Worm (Caenorhabditis elegans): ENCODE data around the gene sup-12.

DNA sequence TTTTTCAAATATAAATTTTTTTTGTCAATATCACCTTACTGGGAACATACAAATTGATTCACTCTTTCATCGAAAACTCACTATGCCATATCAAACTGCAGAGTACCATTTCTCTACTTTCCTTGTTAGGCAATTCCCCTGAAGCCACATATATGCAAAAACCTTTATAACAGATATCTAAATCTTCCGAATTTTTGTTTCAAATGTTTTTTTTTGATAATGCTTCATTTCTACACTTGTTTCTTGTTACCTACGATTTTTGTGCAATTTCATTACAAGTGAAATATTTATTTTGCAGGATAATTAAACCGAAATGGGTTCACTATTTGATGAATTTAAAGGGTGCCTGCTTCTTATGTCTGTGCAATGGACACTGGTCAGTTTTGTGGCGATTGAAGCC is 15.7 kb downstream of the sup-12 start, which contains the start of gene T22B2.2:
- TF ChIP-seq aha-1 (tag) (no peak), cey-2 (tag; optimal IDR thresholded peaks at IDR 0.05; ENCODE audit: borderline replicate concordance, insufficient read depth) (no peak), fos-1 (tag; optimal IDR thresholded peaks at IDR 0.05) (no peak), lir-3 (tag; optimal IDR thresholded peaks at IDR 0.05) (no peak), arid-1 (GFP tag; conservative IDR thresholded peaks at IDR 0.05) (no peak), ZK546.5 (tag; optimal IDR thresholded peaks at IDR 0.05) (no peak), nhr-11 (tag; optimal IDR thresholded peaks at IDR 0.05) (no peak), nhr-77 (tag; optimal IDR thresholded peaks at IDR 0.05) (no peak)
